Worm (Caenorhabditis elegans) whole organism, L3 larva: Measurements from ENCODE around the gene F20A1.2.

Source experiments
- R02D3.7 ChIP-seq: fragments of 150-350 bp; optimal IDR thresholded peaks from 2 replicates; lab custom pipeline; 2014; ENCODE audit warnings: missing biosample characterization, missing genetic modification characterization
- ceh-16 ChIP-seq: sonication (generic microtip); optimal IDR thresholded peaks from 2 replicates; lab custom pipeline; 2017; ENCODE audit warnings: missing biosample characterization, missing genetic modification characterization
- elt-1 ChIP-seq: fragments of 150-350 bp; optimal IDR thresholded peaks from 2 replicates; lab custom pipeline; 2014; ENCODE audit warnings: missing biosample characterization, missing genetic modification characterization
- elt-3 ChIP-seq, 3 experiments: fragments of 150-350 bp in 1 of 3; sonication (generic microtip) in 2 of 3; optimal IDR thresholded peaks; 2 replicates in 2 of 3; 4 replicates in 1 of 3; lab custom pipeline; 2014 to 2017; ENCODE audit warnings: missing biosample characterization in 3 of 3, missing genetic modification characterization in 3 of 3
- jun-1 ChIP-seq: fragments of 150-350 bp; optimal IDR thresholded peaks from 2 replicates; lab custom pipeline; 2014; ENCODE audit warnings: missing biosample characterization, missing genetic modification reagents, missing genetic modification characterization
- lsy-12 ChIP-seq: sonication (generic microtip); optimal IDR thresholded peaks from 2 replicates; lab custom pipeline; 2016; ENCODE audit warnings: mild to moderate bottlenecking, missing genetic modification characterization, missing compliant biosample characterization
- nhr-67 ChIP-seq: fragments of 150-350 bp; optimal IDR thresholded peaks from 2 replicates; lab custom pipeline; 2014; ENCODE audit warnings: missing biosample characterization, missing genetic modification characterization
- skn-1 ChIP-seq: fragments of 150-350 bp; optimal IDR thresholded peaks from 2 replicates; lab custom pipeline; 2014; ENCODE audit warnings: missing biosample characterization, missing genetic modification characterization
- unc-39 ChIP-seq: sonication (generic microtip); optimal IDR thresholded peaks from 4 replicates; lab custom pipeline; 2017; ENCODE audit warnings: missing biosample characterization, missing genetic modification characterization

DNA sequence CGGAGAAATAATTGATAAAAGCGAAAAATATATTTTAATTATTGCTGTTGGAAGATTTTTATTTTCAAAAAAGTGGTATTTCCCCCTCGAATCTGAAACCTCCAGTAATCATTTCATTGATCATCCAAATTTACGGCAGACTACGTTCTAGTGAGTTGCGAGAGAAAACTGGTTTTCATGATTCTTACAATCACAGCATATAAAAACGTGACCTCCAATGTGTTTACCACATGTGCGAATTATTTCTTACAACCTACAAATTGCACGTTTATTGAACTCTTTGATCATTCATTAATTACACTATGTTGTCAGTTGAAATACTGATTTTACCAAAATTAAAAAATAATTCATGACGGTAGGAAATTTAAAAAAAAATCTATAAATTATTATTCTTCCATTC, 43.1 kb downstream of the F20A1.2 start:
- TF ChIP-seq elt-1 (tag; lab: Kevin White, UChicago): no peak
- no peak for TF ChIP-seq elt-3 (tag; optimal IDR thresholded peaks at IDR 0.05; lab: Kevin White, UChicago)
- no peak for TF ChIP-seq jun-1 (tag; lab: Kevin White, UChicago)
- TF ChIP-seq ceh-16 (tag; lab: Kevin White, UChicago): no peak
- TF ChIP-seq lsy-12 (tag; lab: Kevin White, UChicago): no peak
- TF ChIP-seq skn-1 (tag; lab: Kevin White, UChicago): no peak
- TF ChIP-seq R02D3.7 (tag; lab: Kevin White, UChicago): no peak
- TF ChIP-seq unc-39 (tag; lab: Kevin White, UChicago): no peak
- no peak for TF ChIP-seq nhr-67 (tag; lab: Kevin White, UChicago)
